Fruit fly (Drosophila melanogaster) whole organism, prepupa: Measurements from ENCODE around the gene TBC1D23.

ENCODE experiments used
- CG1621 ChIP-seq: fragments of 200-800 bp; sonication (Bioruptor generic); optimal IDR thresholded peaks from 3 replicates; lab custom pipeline; 2018; ENCODE audit warnings: missing biosample characterization, mild to moderate bottlenecking, missing genetic modification characterization
- CG32006 ChIP-seq: fragments of 200-800 bp; sonication (Bioruptor generic); optimal IDR thresholded peaks from 3 replicates; lab custom pipeline; 2017; ENCODE audit warnings: missing biosample characterization, mild to moderate bottlenecking, missing genetic modification characterization
- CG4318 ChIP-seq: fragments of 200-800 bp; sonication (Bioruptor generic); optimal IDR thresholded peaks from 3 replicates; lab custom pipeline; 2017; ENCODE audit warnings: missing biosample characterization, mild to moderate bottlenecking, missing genetic modification characterization
- CG6854 ChIP-seq: fragments of 200-800 bp; sonication (Bioruptor generic); optimal IDR thresholded peaks from 2 replicates; lab custom pipeline; 2017; ENCODE audit warnings: missing biosample characterization, mild to moderate bottlenecking, missing genetic modification characterization
- Ets21C ChIP-seq: fragments of 200-800 bp; sonication (Bioruptor generic); optimal IDR thresholded peaks from 3 replicates; lab custom pipeline; 2016; ENCODE audit warnings: missing biosample characterization, missing genetic modification characterization
- Gug ChIP-seq: fragments of 200-800 bp; sonication (Bioruptor generic); IDR thresholded peaks from 2 replicates; pipeline ENCODE4 v1.3.6; 2022; ENCODE audit warnings: missing biosample characterization, missing genetic modification characterization
- Sox102F ChIP-seq: fragments of 200-800 bp; sonication (Bioruptor generic); optimal IDR thresholded peaks from 2 replicates; lab custom pipeline; 2016; ENCODE audit warnings: missing biosample characterization, mild to moderate bottlenecking, missing genetic modification characterization
- fd59A ChIP-seq: fragments of 200-800 bp; sonication (Bioruptor generic); optimal IDR thresholded peaks from 2 replicates; lab custom pipeline; 2017; ENCODE audit warnings: missing biosample characterization, mild to moderate bottlenecking, missing genetic modification characterization, missing genetic modification reagents
- fd85E ChIP-seq: fragments of 200-800 bp; sonication (Bioruptor generic); optimal IDR thresholded peaks from 3 replicates; lab custom pipeline; 2016; ENCODE audit warnings: missing biosample characterization, missing genetic modification characterization
- vri ChIP-seq: fragments of 200-800 bp; sonication (Bioruptor generic); optimal IDR thresholded peaks from 3 replicates; lab custom pipeline; 2016; ENCODE audit warnings: missing biosample characterization, mild to moderate bottlenecking, missing genetic modification characterization

DNA sequence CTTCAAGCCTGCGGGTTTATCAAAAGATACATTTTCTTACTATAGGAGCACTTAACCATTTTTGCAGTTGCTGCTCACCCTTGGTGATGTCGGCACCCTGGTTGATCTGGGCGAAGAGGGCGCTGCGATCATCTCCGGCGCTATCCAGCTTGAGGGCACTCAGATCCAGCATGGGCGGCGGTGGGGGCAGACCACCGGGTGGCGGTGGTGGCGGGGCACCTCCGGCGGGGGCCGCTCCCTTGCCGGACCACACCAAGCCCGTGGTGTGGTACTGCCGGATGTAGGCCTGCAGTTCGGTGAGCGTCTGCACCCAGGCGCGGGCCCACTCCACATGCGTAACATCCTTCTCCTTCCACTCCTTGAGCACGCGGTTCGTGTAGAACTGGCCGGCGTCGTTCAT lies 23.6 kb downstream of the TBC1D23 start:
- TF ChIP-seq fd59A (GFP tag; lab: Kevin White, UChicago) (no peak), CG6854 (GFP tag; lab: Kevin White, UChicago) (no peak), Gug (GFP tag; lab: Robert Waterston, UW) (no peak), CG4318 (GFP tag; lab: Kevin White, UChicago) (no peak), fd85E (no peak), Ets21C (no peak), CG32006 (no peak), CG1621 (tag; lab: Kevin White, UChicago) (no peak), vri (GFP tag; lab: Kevin White, UChicago) (no peak), Sox102F (no peak)
